Worm (Caenorhabditis elegans) whole organism, L1 larva: ENCODE results near the gene C30A5.10.

Source experiments
- C04F5.9 ChIP-seq: sonication (generic microtip); optimal IDR thresholded peaks from 2 replicates; lab custom pipeline; 2016; ENCODE audit warnings: missing genetic modification characterization, missing compliant biosample characterization
- F16B12.6 ChIP-seq: fragments of 150-350 bp; optimal IDR thresholded peaks from 2 replicates; lab custom pipeline; 2014; ENCODE audit warnings: missing biosample characterization, missing genetic modification characterization
- Y116A8C.19 ChIP-seq: sonication (generic microtip); optimal IDR thresholded peaks from 2 replicates; lab custom pipeline; 2016; ENCODE audit warnings: missing compliant biosample characterization, missing genetic modification characterization, borderline replicate concordance
- aly-2 ChIP-seq: fragments of 150-350 bp; optimal IDR thresholded peaks from 2 replicates; lab custom pipeline; 2014; ENCODE audit warnings: missing biosample characterization, missing genetic modification characterization
- ceh-63 ChIP-seq: fragments of 200-800 bp; sonication (Bioruptor generic); optimal IDR thresholded peaks from 2 replicates; lab custom pipeline; 2018; ENCODE audit warnings: mild to moderate bottlenecking, missing genetic modification characterization, missing compliant biosample characterization
- ceh-82 ChIP-seq, 3 experiments: fragments of 150-350 bp in 1 of 3; sonication (generic microtip) in 2 of 3; optimal IDR thresholded peaks; 2 replicates each; lab custom pipeline; 2014 to 2017; ENCODE audit warnings: missing biosample characterization in 3 of 3, missing genetic modification characterization in 3 of 3
- ces-1 ChIP-seq: fragments of 150-350 bp; optimal IDR thresholded peaks from 2 replicates; lab custom pipeline; 2014; ENCODE audit warnings: missing biosample characterization, missing genetic modification reagents, missing genetic modification characterization
- dsc-1 ChIP-seq: sonication (generic microtip); optimal IDR thresholded peaks from 2 replicates; lab custom pipeline; 2016; ENCODE audit warnings: mild to moderate bottlenecking, missing genetic modification characterization, missing compliant biosample characterization
- efl-1 ChIP-seq, 4 experiments: fragments of 150-350 bp; optimal IDR thresholded peaks in 3 of 4; peaks in 1 of 4; 1 replicate in 1 of 4; 2 replicates in 3 of 4; lab custom pipeline; 2014; ENCODE audit warnings: missing biosample characterization in 2 of 4, missing genetic modification characterization in 2 of 4, missing genetic modification reagents in 2 of 4
- egl-13 ChIP-seq: sonication (generic microtip); optimal IDR thresholded peaks from 2 replicates; lab custom pipeline; 2016; ENCODE audit warnings: missing genotype, missing genetic modification reagents, missing genetic modification characterization, missing compliant biosample characterization
- egl-27 ChIP-seq, 2 experiments: fragments of 150-350 bp in 1 of 2; sonication (generic microtip); optimal IDR thresholded peaks; 3 replicates each; lab custom pipeline; 2017 to 2018; ENCODE audit warnings: missing biosample characterization in 2 of 2, missing genetic modification characterization in 2 of 2, missing genetic modification reagents in 2 of 2
- elt-3 ChIP-seq, 6 experiments: fragments of 150-350 bp in 1 of 6; sonication (generic microtip); optimal IDR thresholded peaks; 2 replicates each; lab custom pipeline; 2017 to 2018; ENCODE audit warnings: missing biosample characterization in 6 of 6, missing genetic modification characterization in 6 of 6, inconsistent platforms in 1 of 6
- ets-5 ChIP-seq: fragments of 200-800 bp; sonication (Bioruptor generic); IDR thresholded peaks from 2 replicates; pipeline ENCODE4 v1.3.6; 2022; ENCODE audit warnings: missing genetic modification characterization, missing compliant biosample characterization
- fkh-10 ChIP-seq: sonication (generic microtip); optimal IDR thresholded peaks from 2 replicates; lab custom pipeline; 2017; ENCODE audit warnings: missing biosample characterization, missing genetic modification reagents, missing genetic modification characterization
- grh-1 ChIP-seq: fragments of 200-800 bp; sonication (Bioruptor generic); IDR thresholded peaks from 2 replicates; pipeline ENCODE4 v1.3.6; 2022; ENCODE audit warnings: missing genetic modification reagents, missing genetic modification characterization, missing compliant biosample characterization
- hlh-4 ChIP-seq: sonication (generic microtip); optimal IDR thresholded peaks from 2 replicates; lab custom pipeline; 2016; ENCODE audit warnings: mild to moderate bottlenecking, missing genetic modification characterization, missing compliant biosample characterization
- irx-1 ChIP-seq: sonication (generic microtip); optimal IDR thresholded peaks from 2 replicates; lab custom pipeline; 2016; ENCODE audit warnings: missing genetic modification characterization, missing compliant biosample characterization
- isw-1 ChIP-seq: fragments of 200-800 bp; sonication (Bioruptor generic); IDR thresholded peaks from 2 replicates; pipeline ENCODE4 v1.3.6; 2022; ENCODE audit warnings: missing genetic modification characterization, missing compliant biosample characterization
- lin-13 ChIP-seq: fragments of 150-350 bp; optimal IDR thresholded peaks from 2 replicates; lab custom pipeline; 2014; ENCODE audit warnings: missing biosample characterization, missing genetic modification reagents, missing genetic modification characterization
- lin-14 ChIP-seq: fragments of 200-800 bp; sonication (Bioruptor generic); optimal IDR thresholded peaks from 2 replicates; lab custom pipeline; 2018; ENCODE audit warnings: mild to moderate bottlenecking, missing genetic modification characterization, moderate library complexity, missing compliant biosample characterization
- lin-35 ChIP-seq, 2 experiments: fragments of 150-350 bp; optimal IDR thresholded peaks; 2 replicates each; lab custom pipeline; 2014; ENCODE audit warnings: missing biosample characterization in 2 of 2, missing genetic modification characterization in 2 of 2, missing genetic modification reagents in 2 of 2
- lin-39 ChIP-seq: fragments of 150-350 bp; optimal IDR thresholded peaks from 2 replicates; lab custom pipeline; 2014; ENCODE audit warnings: missing biosample characterization, missing genetic modification reagents, missing genetic modification characterization
- lir-3 ChIP-seq: sonication (generic microtip); optimal IDR thresholded peaks from 2 replicates; lab custom pipeline; 2016; ENCODE audit warnings: mild to moderate bottlenecking, missing genetic modification characterization, moderate library complexity, missing compliant biosample characterization; ENCODE audit not compliant: poor library complexity
- mdl-1 ChIP-seq, 2 experiments: fragments of 150-350 bp; optimal IDR thresholded peaks; 2 replicates each; lab custom pipeline; 2014 to 2017; ENCODE audit warnings: missing biosample characterization in 2 of 2, missing genetic modification characterization in 2 of 2, inconsistent platforms in 1 of 2
- mef-2 ChIP-seq: fragments of 150-350 bp; optimal IDR thresholded peaks from 2 replicates; lab custom pipeline; 2014; ENCODE audit warnings: missing biosample characterization, missing genetic modification characterization
- mep-1 ChIP-seq: fragments of 150-350 bp; optimal IDR thresholded peaks from 2 replicates; lab custom pipeline; 2014; ENCODE audit warnings: missing biosample characterization, missing genetic modification characterization
- nhr-237 ChIP-seq: fragments of 150-350 bp; optimal IDR thresholded peaks from 2 replicates; lab custom pipeline; 2014; ENCODE audit warnings: missing biosample characterization, missing genetic modification characterization
- nhr-28 ChIP-seq: fragments of 150-350 bp; optimal IDR thresholded peaks from 2 replicates; lab custom pipeline; 2014; ENCODE audit warnings: missing biosample characterization, missing genetic modification characterization
- nhr-47 ChIP-seq: sonication (generic microtip); optimal IDR thresholded peaks from 2 replicates; lab custom pipeline; 2016; ENCODE audit warnings: mild to moderate bottlenecking, missing genetic modification characterization, moderate library complexity, missing compliant biosample characterization
- nhr-71 ChIP-seq: sonication (generic microtip); optimal IDR thresholded peaks from 2 replicates; lab custom pipeline; 2016; ENCODE audit warnings: mild to moderate bottlenecking, missing genetic modification characterization, moderate library complexity, missing compliant biosample characterization
- pax-3 ChIP-seq: fragments of 200-800 bp; sonication (Bioruptor generic); optimal IDR thresholded peaks from 2 replicates; lab custom pipeline; 2018; ENCODE audit warnings: mild to moderate bottlenecking, missing genetic modification characterization, moderate library complexity, missing compliant biosample characterization
- rnt-1 ChIP-seq: sonication (generic microtip); optimal IDR thresholded peaks from 2 replicates; lab custom pipeline; 2016; ENCODE audit warnings: mild to moderate bottlenecking, missing genetic modification characterization, moderate library complexity, missing compliant biosample characterization
- skn-1 ChIP-seq: fragments of 150-350 bp; optimal IDR thresholded peaks from 2 replicates; lab custom pipeline; 2014; ENCODE audit warnings: missing biosample characterization, missing genetic modification characterization
- snpc-4 ChIP-seq: fragments of 150-350 bp; optimal IDR thresholded peaks from 2 replicates; lab custom pipeline; 2014; ENCODE audit warnings: missing biosample characterization, missing genetic modification characterization
- snu-23 ChIP-seq: sonication (generic microtip); optimal IDR thresholded peaks from 2 replicates; lab custom pipeline; 2016; ENCODE audit warnings: missing genetic modification characterization, missing compliant biosample characterization
- sptf-1 ChIP-seq: fragments of 150-350 bp; optimal IDR thresholded peaks from 2 replicates; lab custom pipeline; 2014; ENCODE audit warnings: missing biosample characterization, missing genetic modification characterization
- swsn-7 ChIP-seq: sonication (generic microtip); optimal IDR thresholded peaks from 2 replicates; lab custom pipeline; 2016; ENCODE audit warnings: missing genetic modification characterization, missing compliant biosample characterization
- tlp-1 ChIP-seq: fragments of 150-350 bp; optimal IDR thresholded peaks from 2 replicates; lab custom pipeline; 2014; ENCODE audit warnings: missing biosample characterization, missing genetic modification characterization
- unc-30 ChIP-seq: sonication (generic microtip); optimal IDR thresholded peaks from 2 replicates; lab custom pipeline; 2017; ENCODE audit warnings: missing biosample characterization, missing genetic modification characterization
- zag-1 ChIP-seq: fragments of 150-350 bp; optimal IDR thresholded peaks from 2 replicates; lab custom pipeline; 2014; ENCODE audit warnings: missing biosample characterization, missing genetic modification characterization
- zip-4 ChIP-seq: fragments of 200-800 bp; sonication (Bioruptor generic); optimal IDR thresholded peaks from 2 replicates; lab custom pipeline; 2018; ENCODE audit warnings: mild to moderate bottlenecking, missing genetic modification characterization, moderate library complexity, missing compliant biosample characterization
- ztf-11 ChIP-seq, 2 experiments: sonication (generic microtip); optimal IDR thresholded peaks; 2 replicates each; lab custom pipeline; 2016 to 2017; ENCODE audit warnings: missing genetic modification characterization in 2 of 2, missing biosample characterization in 1 of 2, missing compliant biosample characterization in 1 of 2
- ztf-4 ChIP-seq: fragments of 150-350 bp; optimal IDR thresholded peaks from 2 replicates; lab custom pipeline; 2014; ENCODE audit warnings: missing biosample characterization, missing genetic modification characterization

Gene C30A5.10

ce11 chrIII:8163788-8164423, 45.8 kb downstream of the C30A5.10 start, which contains the start of gene prp-8 (continued):
- no peak for TF ChIP-seq ets-5

DNA sequence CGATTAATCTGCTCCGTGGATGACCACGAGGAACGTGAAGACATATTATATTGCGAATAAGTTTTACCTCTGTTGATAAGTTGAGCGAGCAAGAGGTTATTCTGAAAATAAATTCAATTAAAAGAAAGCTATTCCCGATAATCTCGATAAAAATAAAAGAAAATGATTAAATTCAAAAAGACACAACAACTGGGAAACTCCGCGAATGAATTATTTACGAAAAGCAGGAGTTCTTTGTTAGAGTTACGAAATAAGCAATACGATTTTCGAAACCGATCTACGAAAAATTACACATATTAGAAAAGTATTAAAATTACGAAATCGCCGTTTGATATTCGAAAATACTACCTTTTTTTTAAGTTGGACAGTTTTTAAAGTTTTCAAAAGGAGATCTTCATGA, 46.4 kb downstream of the C30A5.10 start, which contains the start of gene bath-42:
Gene bath-42, minus strand, starts transcription at position 101 of the 400 bp plus-strand sequence.
- TF ChIP-seq ztf-11 (tag; optimal IDR thresholded peaks at IDR 0.05; lab: Kevin White, UChicago) (no peak), nhr-47 (tag; lab: Kevin White, UChicago) (no peak), mef-2 (no peak), ceh-63 (GFP tag; lab: Kevin White, UChicago) (no peak), lin-35 (GFP tag; optimal IDR thresholded peaks at IDR 0.05; lab: Kevin White, UChicago) (no peak), isw-1 (GFP tag; lab: Robert Waterston, UW) (no peak), swsn-7 (tag; lab: Kevin White, UChicago) (no peak), mep-1 (tag; lab: Kevin White, UChicago) (no peak), lin-13 (GFP tag; lab: Kevin White, UChicago) (no peak), ztf-4 (tag; lab: Kevin White, UChicago) (no peak), grh-1 (no peak), ces-1 (GFP tag; lab: Kevin White, UChicago) (no peak), lir-3 (tag; lab: Kevin White, UChicago) (no peak), egl-13 (tag; lab: Kevin White, UChicago) (no peak), rnt-1 (tag; lab: Kevin White, UChicago) (no peak), C04F5.9 (tag; lab: Kevin White, UChicago) (no peak), nhr-71 (tag; lab: Kevin White, UChicago) (no peak), ets-5 (no peak), skn-1 (no peak), nhr-28 (tag; lab: Kevin White, UChicago) (no peak)

DNA sequence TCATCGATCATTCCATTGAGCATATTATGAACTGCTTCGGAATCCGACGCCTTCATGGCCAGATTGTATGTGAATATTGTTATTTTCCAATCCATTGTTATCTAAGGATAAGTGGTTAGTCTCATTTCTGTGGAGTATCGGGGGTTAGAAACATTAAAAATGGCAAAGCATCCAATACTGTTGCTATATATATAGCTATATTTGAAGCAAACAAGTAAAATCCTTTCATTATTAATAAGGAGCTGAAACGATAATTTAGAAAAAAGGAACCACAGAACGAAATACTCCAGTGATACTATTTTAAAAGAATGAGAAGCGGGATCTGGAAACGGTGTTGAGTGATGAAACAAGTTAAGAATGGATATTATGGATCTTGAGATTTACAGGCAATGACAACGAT, 48.4 kb downstream of the C30A5.10 start, which contains the start of gene inpp-5K:
Gene inpp-5K, minus strand, starts transcription at position 101 of the 400 bp plus-strand sequence.
- TF ChIP-seq aly-2 (peak; percentile 33), elt-3 (tag; optimal IDR thresholded peaks at IDR 0.05; lab: Kevin White, UChicago) (no peak)

ce11 chrIII:8158140-8158786, 51.4 kb downstream of the C30A5.10 start, which contains the start of gene atg-13:
Gene atg-13, minus strand, starts transcription at chrIII:8158190.
- TF ChIP-seq nhr-237 (no peak), fkh-10 (GFP tag; lab: Kevin White, UChicago) (no peak), hlh-4 (no peak), sptf-1 (tag; lab: Kevin White, UChicago) (no peak), lin-13 (GFP tag; lab: Kevin White, UChicago) (no peak), elt-3 (tag; optimal IDR thresholded peaks at IDR 0.05; lab: Kevin White, UChicago) (no peak), isw-1 (GFP tag; lab: Robert Waterston, UW) (no peak), tlp-1 (tag; lab: Kevin White, UChicago) (no peak), Y116A8C.19 (tag; lab: Kevin White, UChicago) (no peak), pax-3 (tag; lab: Kevin White, UChicago) (no peak), zag-1 (tag; lab: Kevin White, UChicago) (no peak), egl-27 (tag; optimal IDR thresholded peaks at IDR 0.05; lab: Kevin White, UChicago) (no peak), F16B12.6 (tag; lab: Kevin White, UChicago) (no peak), zip-4 (no peak), skn-1 (no peak), ets-5 (no peak), ztf-11 (tag; optimal IDR thresholded peaks at IDR 0.05; lab: Kevin White, UChicago) (no peak), C04F5.9 (tag; lab: Kevin White, UChicago) (no peak), mep-1 (tag; lab: Kevin White, UChicago) (peak; percentile 48), lir-3 (tag; lab: Kevin White, UChicago) (no peak), unc-30 (tag; lab: Kevin White, UChicago) (no peak), ceh-82 (tag; optimal IDR thresholded peaks at IDR 0.05; lab: Kevin White, UChicago) (no peak), lin-14 (GFP tag; lab: Kevin White, UChicago) (peak; percentile 44), efl-1 (optimal IDR thresholded peaks at IDR 0.05; lab: Kevin White, UChicago) (peak in 1 of 2 experiments; percentile 8), efl-1 (GFP tag; optimal IDR thresholded peaks at IDR 0.05 in 1 of 2; lab: Kevin White, UChicago) (peak; percentile 6 to 73), dsc-1 (tag; lab: Kevin White, UChicago) (no peak), snpc-4 (tag; lab: Kevin White, UChicago) (no peak), mdl-1 (tag; optimal IDR thresholded peaks at IDR 0.05; lab: Kevin White, UChicago) (peak in 1 of 2 experiments; percentile 51), lin-39 (tag; lab: Kevin White, UChicago) (no peak), snu-23 (GFP tag; lab: Kevin White, UChicago) (peak; percentile 17), nhr-28 (tag; lab: Kevin White, UChicago) (no peak), mef-2 (no peak), irx-1 (tag; lab: Kevin White, UChicago) (no peak)
